Fruit fly (Drosophila melanogaster) whole organism: Measurements from ENCODE around the gene CG9471.

ENCODE experiments used
- EcR ChIP-seq, 2 experiments: fragments of >200 bp; optimal IDR thresholded peaks; 2 replicates each; lab custom pipeline; 2017; ENCODE audit warnings: missing biosample characterization in 2 of 2, missing genetic modification characterization in 2 of 2, missing genetic modification reagents in 2 of 2
- usp ChIP-seq: fragments of >200 bp; optimal IDR thresholded peaks from 2 replicates; lab custom pipeline; 2017; ENCODE audit warnings: missing biosample characterization, missing genetic modification characterization, mixed read lengths

- TF ChIP-seq EcR (GFP tag; optimal IDR thresholded peaks at IDR 0.05; lab: Kevin White, UChicago) (no peak), usp (no peak)
These were observed 15.2 kb downstream of the CG9471 start, which contains the start of the genes Alg12 and Rpt3R for dm6 chr3R:9756187-9756586.
